Worm (Caenorhabditis elegans) whole organism, L3 larva: ENCODE measurements around the gene cnd-1.

Experiments used
- R02D3.7 ChIP-seq: fragments of 150-350 bp; optimal IDR thresholded peaks from 2 replicates; lab custom pipeline; 2014; ENCODE audit warnings: missing biosample characterization, missing genetic modification characterization
- ZK546.5 ChIP-seq: sonication (generic microtip); optimal IDR thresholded peaks from 2 replicates; lab custom pipeline; 2017; ENCODE audit warnings: missing biosample characterization, missing genetic modification characterization
- aly-2 ChIP-seq: fragments of 150-350 bp; optimal IDR thresholded peaks from 2 replicates; lab custom pipeline; 2014; ENCODE audit warnings: missing biosample characterization, missing genetic modification characterization
- ama-1 ChIP-seq: fragments of 150-350 bp; optimal IDR thresholded peaks from 2 replicates; lab custom pipeline; 2018
- ceh-16 ChIP-seq: sonication (generic microtip); optimal IDR thresholded peaks from 2 replicates; lab custom pipeline; 2017; ENCODE audit warnings: missing biosample characterization, missing genetic modification characterization
- ceh-28 ChIP-seq: fragments of 150-350 bp; optimal IDR thresholded peaks from 2 replicates; lab custom pipeline; 2014; ENCODE audit warnings: missing biosample characterization, missing genetic modification reagents, missing genetic modification characterization
- ceh-82 ChIP-seq: fragments of 150-350 bp; optimal IDR thresholded peaks from 2 replicates; lab custom pipeline; 2014; ENCODE audit warnings: missing biosample characterization, missing genetic modification characterization
- ceh-9 ChIP-seq: sonication (generic microtip); optimal IDR thresholded peaks from 2 replicates; lab custom pipeline; 2018; ENCODE audit warnings: missing biosample characterization, missing genetic modification characterization
- daf-12 ChIP-seq: fragments of 150-350 bp; optimal IDR thresholded peaks from 2 replicates; lab custom pipeline; 2014; ENCODE audit warnings: missing biosample characterization, missing genetic modification reagents, missing genetic modification characterization
- egl-27 ChIP-seq: sonication (generic microtip); optimal IDR thresholded peaks from 4 replicates; lab custom pipeline; 2017; ENCODE audit warnings: missing biosample characterization, missing genetic modification reagents, missing genetic modification characterization
- egl-5 ChIP-seq: fragments of 150-350 bp; optimal IDR thresholded peaks from 2 replicates; lab custom pipeline; 2017; ENCODE audit warnings: missing biosample characterization, missing genetic modification reagents, missing genetic modification characterization, inconsistent platforms
- elt-1 ChIP-seq: fragments of 150-350 bp; optimal IDR thresholded peaks from 2 replicates; lab custom pipeline; 2014; ENCODE audit warnings: missing biosample characterization, missing genetic modification characterization
- elt-2 ChIP-seq: sonication (generic microtip); optimal IDR thresholded peaks from 2 replicates; lab custom pipeline; 2016; ENCODE audit warnings: missing genetic modification reagents, mild to moderate bottlenecking, missing genetic modification characterization, missing compliant biosample characterization
- elt-3 ChIP-seq, 3 experiments: fragments of 150-350 bp in 1 of 3; sonication (generic microtip) in 2 of 3; optimal IDR thresholded peaks; 2 replicates in 2 of 3; 4 replicates in 1 of 3; lab custom pipeline; 2014 to 2017; ENCODE audit warnings: missing biosample characterization in 3 of 3, missing genetic modification characterization in 3 of 3
- eor-1 ChIP-seq, 2 experiments: fragments of 150-350 bp; optimal IDR thresholded peaks; 2 replicates each; lab custom pipeline; 2014 to 2018; ENCODE audit warnings: missing biosample characterization in 2 of 2, missing genetic modification characterization in 2 of 2
- fkh-10 ChIP-seq: sonication (generic microtip); optimal IDR thresholded peaks from 2 replicates; lab custom pipeline; 2017; ENCODE audit warnings: missing biosample characterization, missing genetic modification reagents, missing genetic modification characterization
- fkh-2 ChIP-seq: fragments of 150-350 bp; optimal IDR thresholded peaks from 2 replicates; lab custom pipeline; 2014; ENCODE audit warnings: missing biosample characterization, missing genetic modification reagents, missing genetic modification characterization
- fos-1 ChIP-seq: fragments of 150-350 bp; optimal IDR thresholded peaks from 2 replicates; lab custom pipeline; 2014; ENCODE audit warnings: missing biosample characterization, missing genetic modification characterization
- hmg-11 ChIP-seq: sonication (generic microtip); optimal IDR thresholded peaks from 2 replicates; lab custom pipeline; 2016; ENCODE audit warnings: missing genetic modification characterization, missing compliant biosample characterization
- jun-1 ChIP-seq: fragments of 150-350 bp; optimal IDR thresholded peaks from 2 replicates; lab custom pipeline; 2014; ENCODE audit warnings: missing biosample characterization, missing genetic modification reagents, missing genetic modification characterization
- lin-15B ChIP-seq: fragments of 150-350 bp; optimal IDR thresholded peaks from 2 replicates; lab custom pipeline; 2014; ENCODE audit warnings: missing biosample characterization, missing genetic modification characterization
- lin-39 ChIP-seq: fragments of 150-350 bp; optimal IDR thresholded peaks from 2 replicates; lab custom pipeline; 2018; ENCODE audit warnings: missing biosample characterization, missing genetic modification reagents, missing genetic modification characterization
- lsy-12 ChIP-seq: sonication (generic microtip); optimal IDR thresholded peaks from 2 replicates; lab custom pipeline; 2016; ENCODE audit warnings: mild to moderate bottlenecking, missing genetic modification characterization, missing compliant biosample characterization
- mdl-1 ChIP-seq: fragments of 150-350 bp; optimal IDR thresholded peaks from 2 replicates; lab custom pipeline; 2014; ENCODE audit warnings: missing biosample characterization, missing genetic modification characterization
- mml-1 ChIP-seq: fragments of 150-350 bp; sonication (generic microtip); optimal IDR thresholded peaks from 3 replicates; lab custom pipeline; 2014; ENCODE audit warnings: missing biosample characterization, missing genetic modification characterization
- nfya-1 ChIP-seq: sonication (generic microtip); optimal IDR thresholded peaks from 2 replicates; lab custom pipeline; 2017; ENCODE audit warnings: missing genetic modification characterization, mild to moderate bottlenecking, missing compliant biosample characterization, antibody characterized with exemption, moderate library complexity; ENCODE audit not compliant: insufficient read depth
- nhr-11 ChIP-seq: fragments of 150-350 bp; optimal IDR thresholded peaks from 2 replicates; lab custom pipeline; 2014; ENCODE audit warnings: missing biosample characterization, missing genetic modification characterization
- nhr-12 ChIP-seq: fragments of 150-350 bp; optimal IDR thresholded peaks from 2 replicates; lab custom pipeline; 2014; ENCODE audit warnings: missing biosample characterization, missing genetic modification characterization
- nhr-23 ChIP-seq: fragments of 150-350 bp; optimal IDR thresholded peaks from 2 replicates; lab custom pipeline; 2014; ENCODE audit warnings: missing biosample characterization, missing genetic modification reagents, missing genetic modification characterization
- nhr-237 ChIP-seq: fragments of 150-350 bp; optimal IDR thresholded peaks from 2 replicates; lab custom pipeline; 2014; ENCODE audit warnings: missing biosample characterization, missing genetic modification characterization
- nhr-25 ChIP-seq: sonication (generic microtip); optimal IDR thresholded peaks from 2 replicates; lab custom pipeline; 2017; ENCODE audit warnings: missing biosample characterization, missing genetic modification characterization
- nhr-28 ChIP-seq: fragments of 150-350 bp; optimal IDR thresholded peaks from 2 replicates; lab custom pipeline; 2014; ENCODE audit warnings: missing biosample characterization, missing genetic modification characterization
- nhr-43 ChIP-seq: sonication (generic microtip); optimal IDR thresholded peaks from 2 replicates; lab custom pipeline; 2016; ENCODE audit warnings: mild to moderate bottlenecking, missing genetic modification characterization, missing compliant biosample characterization; ENCODE audit not compliant: poor library complexity, severe bottlenecking
- nhr-67 ChIP-seq: fragments of 150-350 bp; optimal IDR thresholded peaks from 2 replicates; lab custom pipeline; 2014; ENCODE audit warnings: missing biosample characterization, missing genetic modification characterization
- nhr-76 ChIP-seq: fragments of 150-350 bp; sonication (generic microtip); optimal IDR thresholded peaks from 5 replicates; lab custom pipeline; 2014; ENCODE audit warnings: missing biosample characterization, missing genetic modification characterization
- nhr-77 ChIP-seq: fragments of 150-350 bp; optimal IDR thresholded peaks from 2 replicates; lab custom pipeline; 2014; ENCODE audit warnings: missing biosample characterization, missing genetic modification characterization
- pha-4 ChIP-seq: fragments of 150-350 bp; optimal IDR thresholded peaks from 2 replicates; lab custom pipeline; 2014; ENCODE audit warnings: missing biosample characterization, missing genetic modification reagents, missing genetic modification characterization
- pqm-1 ChIP-seq: fragments of 150-350 bp; optimal IDR thresholded peaks from 2 replicates; lab custom pipeline; 2017; ENCODE audit warnings: missing biosample characterization, missing genetic modification characterization, inconsistent platforms
- sea-2 ChIP-seq: fragments of 150-350 bp; sonication (generic microtip); optimal IDR thresholded peaks from 4 replicates; lab custom pipeline; 2014; ENCODE audit warnings: missing biosample characterization, missing genetic modification reagents, missing genetic modification characterization
- skn-1 ChIP-seq: fragments of 150-350 bp; optimal IDR thresholded peaks from 2 replicates; lab custom pipeline; 2014; ENCODE audit warnings: missing biosample characterization, missing genetic modification characterization
- snpc-4 ChIP-seq: fragments of 150-350 bp; optimal IDR thresholded peaks from 2 replicates; lab custom pipeline; 2014; ENCODE audit warnings: missing biosample characterization, missing genetic modification characterization
- tbx-2 ChIP-seq: sonication (generic microtip); optimal IDR thresholded peaks from 2 replicates; lab custom pipeline; 2016; ENCODE audit warnings: mild to moderate bottlenecking, missing genetic modification characterization, missing compliant biosample characterization
- unc-39 ChIP-seq: sonication (generic microtip); optimal IDR thresholded peaks from 4 replicates; lab custom pipeline; 2017; ENCODE audit warnings: missing biosample characterization, missing genetic modification characterization
- unc-62 ChIP-seq: fragments of 150-350 bp; sonication (generic microtip); optimal IDR thresholded peaks from 4 replicates; lab custom pipeline; 2014; ENCODE audit warnings: missing biosample characterization, missing genetic modification reagents, missing genetic modification characterization
- zag-1 ChIP-seq: fragments of 150-350 bp; optimal IDR thresholded peaks from 2 replicates; lab custom pipeline; 2014; ENCODE audit warnings: missing biosample characterization, missing genetic modification characterization
- ztf-11 ChIP-seq: fragments of 150-350 bp; optimal IDR thresholded peaks from 2 replicates; lab custom pipeline; 2014; ENCODE audit warnings: missing biosample characterization, missing genetic modification characterization
- ztf-4 ChIP-seq: fragments of 150-350 bp; optimal IDR thresholded peaks from 2 replicates; lab custom pipeline; 2014; ENCODE audit warnings: missing biosample characterization, missing genetic modification characterization

The cnd-1 gene

DNA sequence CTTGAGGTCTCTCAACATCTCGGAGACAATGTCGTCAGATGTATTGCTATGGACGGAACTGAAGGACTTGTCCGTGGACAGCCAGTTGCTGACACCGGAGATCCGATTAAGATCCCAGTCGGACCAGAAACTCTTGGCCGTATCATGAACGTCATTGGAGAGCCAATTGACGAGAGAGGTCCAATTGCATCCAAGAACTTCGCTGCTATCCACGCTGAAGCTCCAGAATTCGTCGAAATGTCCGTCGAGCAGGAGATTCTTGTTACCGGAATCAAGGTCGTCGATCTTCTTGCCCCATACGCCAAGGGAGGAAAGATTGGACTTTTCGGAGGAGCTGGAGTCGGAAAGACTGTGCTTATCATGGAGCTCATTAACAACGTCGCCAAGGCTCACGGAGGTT, 15.6 kb downstream of the cnd-1 start:
- TF ChIP-seq unc-62 (GFP tag; lab: Kevin White, UChicago): no peak
- TF ChIP-seq lin-15B (tag; lab: Kevin White, UChicago): no peak
- TF ChIP-seq mdl-1 (tag; lab: Kevin White, UChicago): no peak
- no peak for TF ChIP-seq ceh-9 (tag; lab: Kevin White, UChicago)
- no peak for TF ChIP-seq nhr-67 (tag; lab: Kevin White, UChicago)

DNA sequence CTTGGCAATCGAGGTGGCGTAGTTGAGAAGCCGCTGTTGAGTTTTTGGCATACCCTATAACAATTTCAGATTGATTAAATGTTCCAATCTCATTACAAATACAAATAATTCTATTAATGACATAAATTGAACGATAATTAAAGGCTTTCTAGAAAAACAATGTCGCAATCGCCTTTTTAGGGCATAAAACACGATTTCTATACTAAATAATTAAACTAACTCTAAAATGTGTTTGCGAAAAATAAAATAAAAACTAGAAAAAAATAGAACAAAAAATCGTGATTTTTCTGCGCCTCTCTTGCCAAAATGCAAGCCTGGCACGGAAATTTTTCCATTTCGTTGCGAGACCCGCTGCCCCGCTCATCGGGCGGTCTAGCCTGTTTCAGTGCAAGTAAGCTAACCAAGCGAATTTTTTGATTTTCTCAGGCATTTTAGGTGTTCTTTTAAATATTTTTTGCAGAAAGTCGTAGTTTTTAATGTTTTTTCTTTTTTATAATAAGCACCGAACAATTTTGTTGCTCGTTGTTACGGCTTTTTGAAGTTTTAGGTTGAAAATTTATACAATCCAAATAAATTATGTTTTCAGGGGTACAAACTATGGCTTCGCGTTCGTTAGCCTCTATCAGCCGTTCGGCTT, 16.5 kb downstream of the cnd-1 start, which contains the start of the genes C34E10.12, C34E10.10 and atp-2:
Gene C34E10.12 (minus strand): TSS at position 51 of the 637 bp plus-strand sequence.
Gene C34E10.10 (minus strand): TSS at position 54 of the 637 bp plus-strand sequence.
Gene atp-2 (plus strand): TSS at position 587 of the 637 bp plus-strand sequence.
- TF ChIP-seq ama-1 (lab: Kevin White, UChicago) (peak; percentile 42), ztf-11 (tag; lab: Kevin White, UChicago) (no peak), aly-2 (tag; lab: Kevin White, UChicago) (no peak), daf-12 (no peak), egl-5 (tag; lab: Kevin White, UChicago) (peak; percentile 88), nhr-28 (tag; lab: Kevin White, UChicago) (no peak), tbx-2 (peak; percentile 29), unc-39 (tag; lab: Kevin White, UChicago) (no peak), nfya-1 (tag; lab: Kevin White, UChicago) (peak; percentile 93), nhr-23 (tag; lab: Kevin White, UChicago) (peak; percentile 92), ZK546.5 (tag; lab: Kevin White, UChicago) (no peak), mdl-1 (tag; lab: Kevin White, UChicago) (no peak), ceh-82 (tag; lab: Kevin White, UChicago) (peak; percentile 9), ztf-4 (tag; lab: Kevin White, UChicago) (peak; percentile 25), nhr-25 (tag; lab: Kevin White, UChicago) (peak; percentile 78), pha-4 (tag; lab: Kevin White, UChicago) (peak; percentile 97), mml-1 (tag; lab: Kevin White, UChicago) (no peak), nhr-77 (tag; lab: Kevin White, UChicago) (no peak), skn-1 (tag; lab: Kevin White, UChicago) (peak; percentile 57), fos-1 (tag; lab: Kevin White, UChicago) (no peak), snpc-4 (tag; lab: Kevin White, UChicago) (peak; percentile 40), zag-1 (tag; lab: Kevin White, UChicago) (no peak), egl-27 (no peak), elt-3 (tag; optimal IDR thresholded peaks at IDR 0.05; lab: Kevin White, UChicago) (no peak), nhr-12 (tag; lab: Kevin White, UChicago) (no peak), fkh-10 (GFP tag; lab: Kevin White, UChicago) (peak; percentile 33), ceh-28 (tag; lab: Kevin White, UChicago) (no peak), elt-2 (tag; lab: Kevin White, UChicago) (peak; percentile 62), fkh-2 (tag; lab: Kevin White, UChicago) (no peak), unc-62 (GFP tag; lab: Kevin White, UChicago) (no peak), lsy-12 (peak; percentile 77), eor-1 (tag; optimal IDR thresholded peaks at IDR 0.05; lab: Kevin White, UChicago) (no peak), hmg-11 (tag; lab: Kevin White, UChicago) (peak; percentile 91), nhr-237 (tag; lab: Kevin White, UChicago) (no peak), lin-39 (tag; lab: Kevin White, UChicago) (peak; percentile 94), jun-1 (tag; lab: Kevin White, UChicago) (peak; percentile 2), nhr-76 (no peak), ceh-9 (tag; lab: Kevin White, UChicago) (no peak), ceh-16 (tag; lab: Kevin White, UChicago) (no peak), nhr-67 (tag; lab: Kevin White, UChicago) (no peak), nhr-43 (peak; percentile 80), elt-1 (tag; lab: Kevin White, UChicago) (no peak), sea-2 (GFP tag; lab: Kevin White, UChicago) (no peak), lin-15B (tag; lab: Kevin White, UChicago) (peak; percentile 95), pqm-1 (tag; lab: Kevin White, UChicago) (peak; percentile 42), nhr-11 (tag; lab: Kevin White, UChicago) (peak; percentile 30), R02D3.7 (peak; percentile 50)
